Fruit fly (Drosophila melanogaster) whole organism, embryonic: ENCODE results near the gene brv3.

Experiments used
- CG10543 ChIP-seq: fragments of 200-800 bp; sonication (Bioruptor generic); optimal IDR thresholded peaks from 3 replicates; lab custom pipeline; 2017; ENCODE audit warnings: missing biosample characterization, mild to moderate bottlenecking, missing genetic modification characterization, moderate library complexity
- CG11247 ChIP-seq: fragments of 200-800 bp; sonication (Bioruptor generic); IDR thresholded peaks from 2 replicates; pipeline ENCODE4 v1.3.6; 2022; ENCODE audit warnings: missing biosample characterization, missing genetic modification characterization
- CG11560 ChIP-seq: fragments of 200-800 bp; sonication (Bioruptor generic); IDR thresholded peaks from 3 replicates; pipeline ENCODE4 v1.3.6; 2022; ENCODE audit warnings: missing biosample characterization, missing genetic modification characterization
- CG12299 ChIP-seq: fragments of 200-800 bp; sonication (Bioruptor generic); optimal IDR thresholded peaks from 2 replicates; lab custom pipeline; 2018; ENCODE audit warnings: missing biosample characterization, mild to moderate bottlenecking, missing genetic modification characterization
- CG14014 ChIP-seq: fragments of 200-800 bp; sonication (Bioruptor generic); IDR thresholded peaks from 2 replicates; pipeline ENCODE4 v1.3.6; 2022; ENCODE audit warnings: missing biosample characterization, missing genetic modification characterization
- CG17802 ChIP-seq: fragments of 200-800 bp; sonication (Bioruptor generic); optimal IDR thresholded peaks from 2 replicates; lab custom pipeline; 2018; ENCODE audit warnings: missing biosample characterization, mild to moderate bottlenecking, missing genetic modification characterization, moderate library complexity
- CG18599 ChIP-seq: fragments of 200-800 bp; sonication (Bioruptor generic); optimal IDR thresholded peaks from 3 replicates; lab custom pipeline; 2017; ENCODE audit warnings: missing biosample characterization, missing genetic modification characterization, mild to moderate bottlenecking, moderate library complexity, missing genetic modification reagents
- CG18619 ChIP-seq: fragments of 200-800 bp; sonication (Bioruptor generic); optimal IDR thresholded peaks from 3 replicates; lab custom pipeline; 2017; ENCODE audit warnings: missing biosample characterization, mild to moderate bottlenecking, missing genetic modification characterization
- CG32767 ChIP-seq: fragments of 200-800 bp; sonication (Bioruptor generic); IDR thresholded peaks from 2 replicates; pipeline ENCODE4 v1.3.6; 2022; ENCODE audit warnings: missing biosample characterization, missing genetic modification characterization
- CG3995 ChIP-seq: fragments of 200-800 bp; sonication (Bioruptor generic); optimal IDR thresholded peaks from 3 replicates; lab custom pipeline; 2016; ENCODE audit warnings: missing biosample characterization, missing genetic modification characterization
- CG4617 ChIP-seq: fragments of 200-800 bp; sonication (Bioruptor generic); optimal IDR thresholded peaks from 3 replicates; lab custom pipeline; 2016; ENCODE audit warnings: missing biosample characterization, missing genetic modification characterization, borderline replicate concordance
- CG5180 ChIP-seq: fragments of 200-800 bp; sonication (Bioruptor generic); optimal IDR thresholded peaks from 3 replicates; lab custom pipeline; 2017; ENCODE audit warnings: missing biosample characterization, missing genetic modification characterization, mild to moderate bottlenecking, moderate library complexity, missing genetic modification reagents
- CG6175 ChIP-seq: fragments of 200-800 bp; sonication (Bioruptor generic); IDR thresholded peaks from 3 replicates; pipeline ENCODE4 v1.3.6; 2022; ENCODE audit warnings: missing biosample characterization, missing genetic modification characterization
- CHES-1-like ChIP-seq: fragments of 200-800 bp; sonication (Bioruptor generic); optimal IDR thresholded peaks from 2 replicates; lab custom pipeline; 2016; ENCODE audit warnings: missing biosample characterization, missing genetic modification characterization
- CkIIα-i1 ChIP-seq: fragments of 200-800 bp; sonication (Bioruptor generic); IDR thresholded peaks from 2 replicates; pipeline ENCODE4 v1.3.6; 2022; ENCODE audit warnings: missing biosample characterization, missing genetic modification characterization
- Dp ChIP-seq: fragments of 200-800 bp; sonication (Bioruptor generic); optimal IDR thresholded peaks from 2 replicates; lab custom pipeline; 2018; ENCODE audit warnings: missing biosample characterization, mild to moderate bottlenecking, missing genetic modification characterization, moderate library complexity
- H2.0 ChIP-seq: fragments of 200-800 bp; sonication (Bioruptor generic); IDR thresholded peaks from 2 replicates; pipeline ENCODE4 v1.3.6; 2022; ENCODE audit warnings: missing biosample characterization, missing genetic modification characterization
- HmgD ChIP-seq: fragments of 200-800 bp; sonication (Bioruptor generic); optimal IDR thresholded peaks from 3 replicates; lab custom pipeline; 2016; ENCODE audit warnings: missing biosample characterization, missing genetic modification characterization
- HmgZ ChIP-seq: fragments of 200-800 bp; sonication (Bioruptor generic); optimal IDR thresholded peaks from 2 replicates; lab custom pipeline; 2018; ENCODE audit warnings: missing biosample characterization, mild to moderate bottlenecking, missing genetic modification characterization
- Lpt ChIP-seq: fragments of >200 bp; optimal IDR thresholded peaks from 2 replicates; lab custom pipeline; 2018; ENCODE audit warnings: missing biosample characterization, missing genetic modification characterization
- MTF-1 ChIP-seq: fragments of 200-800 bp; sonication (Bioruptor generic); optimal IDR thresholded peaks from 2 replicates; lab custom pipeline; 2018; ENCODE audit warnings: missing biosample characterization, mild to moderate bottlenecking, missing genetic modification characterization, borderline replicate concordance
- Mes4 ChIP-seq: fragments of 200-800 bp; sonication (Bioruptor generic); optimal IDR thresholded peaks from 2 replicates; lab custom pipeline; 2016; ENCODE audit warnings: missing biosample characterization, missing genetic modification characterization
- Nf-YC ChIP-seq: fragments of 200-800 bp; optimal IDR thresholded peaks from 3 replicates; lab custom pipeline; 2019; ENCODE audit warnings: missing biosample characterization, mild to moderate bottlenecking, missing genetic modification characterization, moderate library complexity
- Rfx ChIP-seq: fragments of 200-800 bp; sonication (Bioruptor generic); IDR thresholded peaks from 2 replicates; pipeline ENCODE4 v1.3.6; 2022; ENCODE audit warnings: missing biosample characterization, missing genetic modification characterization
- Usf ChIP-seq: fragments of 200-800 bp; sonication (Bioruptor generic); optimal IDR thresholded peaks from 2 replicates; lab custom pipeline; 2017; ENCODE audit warnings: missing genotype, missing biosample characterization, missing genetic modification characterization
- cas ChIP-seq: fragments of 200-800 bp; sonication (Bioruptor generic); IDR thresholded peaks from 2 replicates; pipeline ENCODE4 v1.3.6; 2022; ENCODE audit warnings: missing biosample characterization, missing genetic modification characterization
- cg ChIP-seq: fragments of 200-800 bp; sonication (Bioruptor generic); optimal IDR thresholded peaks from 3 replicates; lab custom pipeline; 2019; ENCODE audit warnings: missing biosample characterization, mild to moderate bottlenecking, missing genetic modification characterization, moderate library complexity
- chinmo ChIP-seq: fragments of 200-800 bp; sonication (Bioruptor generic); IDR thresholded peaks from 4 replicates; pipeline ENCODE4 v1.3.6; 2022; ENCODE audit warnings: missing biosample characterization, missing genetic modification characterization; ENCODE audit not compliant: partially characterized antibody
- corto ChIP-seq: fragments of 200-800 bp; sonication (Bioruptor generic); optimal IDR thresholded peaks from 2 replicates; lab custom pipeline; 2016; ENCODE audit warnings: missing biosample characterization, mild to moderate bottlenecking, missing genetic modification characterization, moderate library complexity
- dimm ChIP-seq: fragments of 200-800 bp; sonication (Bioruptor generic); IDR thresholded peaks from 2 replicates; pipeline ENCODE4 v1.3.6; 2022; ENCODE audit warnings: missing biosample characterization, missing genetic modification characterization
- gcm2 ChIP-seq: fragments of 200-800 bp; sonication (Bioruptor generic); optimal IDR thresholded peaks from 2 replicates; lab custom pipeline; 2016; ENCODE audit warnings: missing biosample characterization, missing genetic modification characterization
- gsb-n ChIP-seq: fragments of 200-800 bp; sonication (Bioruptor generic); optimal IDR thresholded peaks from 3 replicates; lab custom pipeline; 2018; ENCODE audit warnings: missing biosample characterization, mild to moderate bottlenecking, missing genetic modification characterization
- her ChIP-seq: fragments of 200-800 bp; sonication (Bioruptor generic); optimal IDR thresholded peaks from 2 replicates; lab custom pipeline; 2016; ENCODE audit warnings: missing biosample characterization, missing genetic modification characterization
- jumu ChIP-seq: fragments of 200-800 bp; sonication (Bioruptor generic); optimal IDR thresholded peaks from 3 replicates; lab custom pipeline; 2016; ENCODE audit warnings: missing biosample characterization, missing genetic modification characterization
- nom ChIP-seq: fragments of 200-800 bp; sonication (Bioruptor generic); optimal IDR thresholded peaks from 2 replicates; lab custom pipeline; 2017; ENCODE audit warnings: missing biosample characterization, missing genetic modification characterization, mild to moderate bottlenecking, moderate library complexity, missing genetic modification reagents
- pb ChIP-seq: fragments of 200-800 bp; sonication (Bioruptor generic); optimal IDR thresholded peaks from 3 replicates; lab custom pipeline; 2016; ENCODE audit warnings: missing biosample characterization, missing genetic modification characterization
- pita ChIP-seq: fragments of 200-800 bp; sonication (Bioruptor generic); optimal IDR thresholded peaks from 2 replicates; lab custom pipeline; 2017; ENCODE audit warnings: missing biosample characterization, mild to moderate bottlenecking, missing genetic modification characterization
- ranshi ChIP-seq: fragments of 200-800 bp; sonication (Bioruptor generic); IDR thresholded peaks from 2 replicates; pipeline ENCODE4 v1.3.6; 2022; ENCODE audit warnings: missing biosample characterization, missing genetic modification characterization
- repo ChIP-seq: fragments of 200-800 bp; sonication (Bioruptor generic); optimal IDR thresholded peaks from 2 replicates; lab custom pipeline; 2016; ENCODE audit warnings: missing biosample characterization, missing genetic modification characterization
- shn ChIP-seq: fragments of 200-800 bp; sonication (Bioruptor generic); optimal IDR thresholded peaks from 3 replicates; lab custom pipeline; 2016; ENCODE audit warnings: missing biosample characterization, missing genetic modification characterization
- sqz ChIP-seq: fragments of 200-800 bp; sonication (Bioruptor generic); optimal IDR thresholded peaks from 3 replicates; lab custom pipeline; 2018; ENCODE audit warnings: missing biosample characterization, mild to moderate bottlenecking, missing genetic modification characterization
- tll ChIP-seq, 2 experiments: fragments of 200-800 bp in 1 of 2; fragments of >200 bp in 1 of 2; sonication (Bioruptor generic) in 1 of 2; optimal IDR thresholded peaks; 2 replicates each; lab custom pipeline; 2017 to 2019; ENCODE audit warnings: missing biosample characterization in 2 of 2, missing genetic modification characterization in 2 of 2, mild to moderate bottlenecking in 1 of 2, moderate library complexity in 1 of 2
- trh ChIP-seq: fragments of 200-800 bp; sonication (Bioruptor generic); optimal IDR thresholded peaks from 2 replicates; lab custom pipeline; 2016; ENCODE audit warnings: missing biosample characterization, missing genetic modification characterization
- zfh1 ChIP-seq: fragments of 200-800 bp; sonication (Bioruptor generic); IDR thresholded peaks from 3 replicates; pipeline ENCODE4 v1.3.6; 2022; ENCODE audit warnings: missing biosample characterization, missing genetic modification characterization

brv3 gene

DNA sequence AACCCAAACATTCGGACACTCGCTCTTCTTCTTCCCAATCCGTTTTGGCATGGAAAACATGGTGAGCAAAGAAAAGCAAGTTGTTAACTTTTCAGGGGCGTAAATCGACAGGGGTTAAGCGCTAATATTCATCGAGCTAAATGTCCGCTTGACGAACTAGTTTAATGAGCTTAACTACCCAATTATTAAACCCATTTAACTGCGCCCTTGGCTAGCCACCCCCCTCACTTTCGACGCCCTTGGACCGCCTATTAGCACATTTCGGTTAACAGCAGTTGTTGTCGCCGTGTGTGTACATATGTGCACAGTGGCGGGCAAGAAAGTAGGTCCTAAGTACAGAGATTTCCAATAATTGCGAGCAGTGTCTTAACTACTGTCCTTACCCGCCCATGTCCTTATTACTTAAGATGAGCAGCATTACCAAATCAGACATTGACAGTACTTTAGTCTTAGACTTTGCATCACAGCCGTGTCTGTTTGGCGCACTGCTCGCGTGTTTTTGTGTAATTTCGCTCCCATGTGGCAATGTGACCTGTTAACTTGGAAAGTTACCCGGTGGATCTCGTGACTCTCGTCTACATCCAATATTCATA lies 34.8 kb downstream of the brv3 start (continued):
- TF ChIP-seq chinmo (GFP tag; lab: Robert Waterston, UW): no peak
- TF ChIP-seq CG5180 (GFP tag; lab: Kevin White, UChicago): peak; percentile 66
- no peak for TF ChIP-seq pita (GFP tag; lab: Kevin White, UChicago)
- TF ChIP-seq Nf-YC (tag; lab: Kevin White, UChicago): peak; percentile 37
- peak; percentile 49; the same call in 1 of the 2 replicates for TF ChIP-seq CkIIα-i1 (GFP tag; lab: Robert Waterston, UW)
- peak; percentile 77 for TF ChIP-seq dimm (GFP tag; lab: Robert Waterston, UW)
- TF ChIP-seq CG18619 (GFP tag; lab: Kevin White, UChicago): peak; percentile 90
- TF ChIP-seq, all 482 proteins: peak for 408

DNA sequence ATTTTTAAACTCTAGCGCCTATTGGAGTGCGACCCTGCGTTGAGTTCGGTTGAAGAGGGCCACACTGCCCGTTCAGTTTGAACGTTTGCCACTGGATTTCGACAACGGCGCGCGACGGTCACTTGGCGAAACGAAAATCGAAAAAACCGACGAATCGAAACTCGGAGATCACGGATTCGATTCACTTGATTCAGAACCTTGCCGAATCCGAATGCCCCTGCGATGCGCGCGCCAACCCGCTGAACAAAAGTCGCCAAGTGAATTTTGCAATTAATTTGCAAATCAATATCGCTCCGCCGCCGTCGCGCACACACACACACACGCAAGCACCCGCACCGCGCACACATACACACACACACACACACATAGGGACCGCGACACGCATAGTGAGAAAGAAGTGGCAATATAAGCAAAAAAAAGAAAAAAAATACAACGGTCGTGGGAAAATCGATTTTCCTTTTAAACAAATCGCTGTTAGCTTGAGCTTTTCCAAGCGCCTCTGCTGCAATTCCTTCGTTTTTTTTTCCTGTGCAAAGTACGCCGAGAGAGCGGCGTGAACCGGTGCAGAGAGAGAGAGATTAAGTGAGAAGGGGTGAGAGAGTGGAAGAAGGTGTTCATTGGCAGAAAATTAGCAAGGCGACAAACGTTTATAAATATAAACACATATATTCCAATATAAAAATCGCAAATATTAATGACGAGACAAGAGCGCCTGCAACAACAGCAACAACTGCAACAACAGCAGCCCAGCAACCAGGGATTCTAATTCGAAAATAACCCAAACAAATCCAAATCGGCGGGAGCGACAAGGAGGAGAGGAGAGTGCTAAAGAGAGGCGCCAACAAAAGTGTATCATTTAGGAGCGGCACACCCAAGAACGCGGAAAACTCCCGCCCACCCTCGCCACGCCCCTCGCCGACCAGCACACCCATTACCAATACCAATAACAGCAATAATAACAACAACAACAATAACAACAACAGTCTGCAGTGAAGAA lies 35.7 kb downstream of the brv3 start, which contains the start of gene egh:
Gene egh (plus strand): TSS at position 89 of the 997 bp plus-strand sequence.
- TF ChIP-seq H2.0 (0 out of 2 replicates have a peak, but pooled peaks have one; percentile 12), CG10543 (GFP tag; lab: Kevin White, UChicago) (peak; percentile 19), CG6175 (no peak), CG14014 (GFP tag; lab: Robert Waterston, UW) (0 out of 2 replicates have a peak, but pooled peaks have one; percentile 28), cas (GFP tag; lab: Robert Waterston, UW) (no peak), jumu (GFP tag; lab: Kevin White, UChicago) (peak; percentile 34), HmgD (GFP tag; lab: Kevin White, UChicago) (peak; percentile 13), pb (no peak), Nf-YC (tag; lab: Kevin White, UChicago) (peak; percentile 64), gsb-n (tag; lab: Kevin White, UChicago) (peak; percentile 16), CG3995 (no peak), nom (GFP tag; lab: Kevin White, UChicago) (peak; percentile 80), Rfx (GFP tag; lab: Robert Waterston, UW) (peak; percentile 23; the same call in 1 of the 2 replicates), CHES-1-like (peak; percentile 14), sqz (GFP tag; lab: Kevin White, UChicago) (peak; percentile 74), Dp (GFP tag; lab: Kevin White, UChicago) (peak; percentile 93), MTF-1 (no peak), her (peak; percentile 43), repo (GFP tag; lab: Kevin White, UChicago) (no peak), Usf (GFP tag; lab: Kevin White, UChicago) (no peak), CG4617 (peak; percentile 80), shn (GFP tag; lab: Kevin White, UChicago) (peak; percentile 12), gcm2 (GFP tag; lab: Kevin White, UChicago) (no peak), Mes4 (GFP tag; lab: Kevin White, UChicago) (peak; percentile 51), chinmo (GFP tag; lab: Robert Waterston, UW) (0 out of 4 replicates have a peak, but pooled peaks have one; percentile 43), CG17802 (peak; percentile 6), zfh1 (peak; percentile 27; the same call in 1 of the 3 replicates), CG11247 (GFP tag; lab: Robert Waterston, UW) (no peak), CG18599 (peak; percentile 69), trh (GFP tag; lab: Kevin White, UChicago) (no peak), ranshi (GFP tag; lab: Robert Waterston, UW) (0 out of 2 replicates have a peak, but pooled peaks have one; percentile 8), cg (GFP tag; lab: Kevin White, UChicago) (peak; percentile 92), tll (GFP tag; optimal IDR thresholded peaks at IDR 0.05; lab: Kevin White, UChicago) (no peak), CG11560 (tag; lab: Robert Waterston, UW) (no peak), CG32767 (peak; percentile 58), corto (GFP tag; lab: Kevin White, UChicago) (peak; percentile 27), Lpt (no peak), CG12299 (tag; lab: Kevin White, UChicago) (peak; percentile 39), HmgZ (peak; percentile 41)
